Worm (Caenorhabditis elegans): ENCODE measurements around the gene pal-1.

- TF ChIP-seq skn-1 (tag; optimal IDR thresholded peaks at IDR 0.05) (no peak), egl-27 (tag; optimal IDR thresholded peaks at IDR 0.05) (no peak), R02D3.7 (tag; optimal IDR thresholded peaks at IDR 0.05) (no peak), pqm-1 (tag; optimal IDR thresholded peaks at IDR 0.05) (no peak), aly-2 (tag; optimal IDR thresholded peaks at IDR 0.05) (no peak), ama-1 (optimal IDR thresholded peaks at IDR 0.05) (no peak), zag-1 (tag; optimal IDR thresholded peaks at IDR 0.05) (no peak), lin-39 (tag; optimal IDR thresholded peaks at IDR 0.05) (no peak), ztf-4 (tag; optimal IDR thresholded peaks at IDR 0.05) (no peak), fkh-10 (GFP tag; optimal IDR thresholded peaks at IDR 0.05) (no peak), elt-3 (tag; optimal IDR thresholded peaks at IDR 0.05) (no peak)
Measured at ce11 chrIII:4817240-4817639, 7.9 kb upstream of the pal-1 start, which contains the start of gene F26A1.4.
